Worm (Caenorhabditis elegans) whole organism, young adult: ENCODE measurements around the gene lron-14.
A peak's percentile ranks its signal among the peaks of the same experiment; 100 is the strongest.
"Not testable (repeated sequence)": the region's sequence is repeated elsewhere in the genome, so short reads cannot be mapped to it uniquely, and the experiment has no call there.

Experiments
- F22D6.2 ChIP-seq: sonication (generic microtip); optimal IDR thresholded peaks from 2 replicates; lab custom pipeline; 2016; ENCODE audit warnings: mild to moderate bottlenecking, missing genetic modification characterization, missing compliant biosample characterization
- F37B4.10 ChIP-seq: fragments of 200-800 bp; sonication (Bioruptor generic); IDR thresholded peaks from 2 replicates; pipeline ENCODE4 v1.3.6; 2022; ENCODE audit warnings: missing genetic modification characterization, missing compliant biosample characterization
- K12H6.12 ChIP-seq: fragments of 200-800 bp; sonication (Bioruptor generic); optimal IDR thresholded peaks from 2 replicates; lab custom pipeline; 2018; ENCODE audit warnings: mild to moderate bottlenecking, missing genetic modification characterization, missing compliant biosample characterization
- Y53G8AR.9 ChIP-seq: fragments of 200-800 bp; sonication (Bioruptor generic); conservative IDR thresholded peaks from 2 replicates; pipeline ENCODE4 v1.3.6; 2022; ENCODE audit warnings: missing genetic modification reagents, missing genetic modification characterization, missing compliant biosample characterization
- Y67H2A.10 ChIP-seq: fragments of 200-800 bp; sonication (Bioruptor generic); conservative IDR thresholded peaks from 2 replicates; pipeline ENCODE4 v1.3.6; 2022; ENCODE audit warnings: missing genetic modification reagents, missing genetic modification characterization, missing compliant biosample characterization
- Y79H2A.3 ChIP-seq: fragments of 200-800 bp; sonication (Bioruptor generic); conservative IDR thresholded peaks from 2 replicates; pipeline ENCODE4 v1.3.6; 2022; ENCODE audit warnings: missing genetic modification reagents, missing genetic modification characterization, missing compliant biosample characterization
- bed-1 ChIP-seq: fragments of 200-800 bp; sonication (Bioruptor generic); IDR thresholded peaks from 2 replicates; pipeline ENCODE4 v1.3.6; 2022; ENCODE audit warnings: missing genetic modification reagents, missing genetic modification characterization, missing compliant biosample characterization
- cebp-1 ChIP-seq, 2 experiments: fragments of 200-800 bp in 1 of 2; sonication (Bioruptor generic) in 1 of 2; sonication (generic microtip) in 1 of 2; IDR thresholded peaks in 1 of 2; optimal IDR thresholded peaks in 1 of 2; 2 replicates each; pipeline versions ENCODE4 v1.3.6 to Lab custom; 2017 to 2022; ENCODE audit warnings: missing compliant biosample characterization in 2 of 2, missing genetic modification characterization in 2 of 2, mild to moderate bottlenecking in 1 of 2, missing genetic modification reagents in 1 of 2, moderate library complexity in 1 of 2
- ceh-27 ChIP-seq: fragments of 200-800 bp; sonication (Bioruptor generic); optimal IDR thresholded peaks from 2 replicates; lab custom pipeline; 2018; ENCODE audit warnings: mild to moderate bottlenecking, missing genetic modification characterization, moderate library complexity, missing compliant biosample characterization
- dox-1 ChIP-seq: fragments of 200-800 bp; sonication (Bioruptor generic); IDR thresholded peaks from 2 replicates; pipeline ENCODE4 v1.3.6; 2022; ENCODE audit warnings: missing genetic modification reagents, missing genetic modification characterization, missing compliant biosample characterization
- ekl-4 ChIP-seq: fragments of 200-800 bp; sonication (Bioruptor generic); IDR thresholded peaks from 2 replicates; pipeline ENCODE4 v1.3.6; 2022; ENCODE audit warnings: missing genetic modification reagents, missing genetic modification characterization, missing compliant biosample characterization
- ets-4 ChIP-seq: fragments of 200-800 bp; sonication (Bioruptor generic); optimal IDR thresholded peaks from 2 replicates; lab custom pipeline; 2018; ENCODE audit warnings: mild to moderate bottlenecking, missing genetic modification characterization, missing compliant biosample characterization
- him-1 ChIP-seq: sonication (generic microtip); optimal IDR thresholded peaks from 2 replicates; lab custom pipeline; 2016; ENCODE audit warnings: missing genotype, missing genetic modification reagents, missing genetic modification characterization, missing compliant biosample characterization
- hlh-12 ChIP-seq: sonication (generic microtip); optimal IDR thresholded peaks from 2 replicates; lab custom pipeline; 2016; ENCODE audit warnings: missing genetic modification characterization, missing compliant biosample characterization
- lag-1 ChIP-seq: fragments of 200-800 bp; sonication (Bioruptor generic); IDR thresholded peaks from 2 replicates; pipeline ENCODE4 v1.3.6; 2022; ENCODE audit warnings: missing genetic modification reagents, missing genetic modification characterization, missing compliant biosample characterization
- lin-26 ChIP-seq: fragments of 200-800 bp; sonication (Bioruptor generic); IDR thresholded peaks from 2 replicates; pipeline ENCODE4 v1.3.6; 2022; ENCODE audit warnings: missing genetic modification reagents, missing genetic modification characterization, missing compliant biosample characterization
- lin-35 ChIP-seq, 3 experiments: fragments of 150-350 bp in 2 of 3; sonication (generic microtip) in 1 of 3; optimal IDR thresholded peaks; 2 replicates each; lab custom pipeline; 2014 to 2018; ENCODE audit warnings: missing biosample characterization in 3 of 3, missing genetic modification characterization in 3 of 3, missing genetic modification reagents in 3 of 3
- lir-1 ChIP-seq: fragments of 200-800 bp; sonication (Bioruptor generic); conservative IDR thresholded peaks from 2 replicates; pipeline ENCODE4 v1.3.6; 2022; ENCODE audit warnings: missing genetic modification reagents, missing genetic modification characterization, missing compliant biosample characterization
- madf-8 ChIP-seq: fragments of 200-800 bp; sonication (Bioruptor generic); conservative IDR thresholded peaks from 2 replicates; pipeline ENCODE4 v1.3.6; 2022; ENCODE audit warnings: missing genetic modification reagents, missing genetic modification characterization, missing compliant biosample characterization
- nfya-2 ChIP-seq: fragments of 200-800 bp; sonication (Bioruptor generic); IDR thresholded peaks from 2 replicates; pipeline ENCODE4 v1.3.6; 2022; ENCODE audit warnings: missing genetic modification reagents, missing genetic modification characterization, missing compliant biosample characterization
- nfyb-1 ChIP-seq: fragments of 200-800 bp; sonication (Bioruptor generic); IDR thresholded peaks from 2 replicates; pipeline ENCODE4 v1.3.6; 2022; ENCODE audit warnings: missing genetic modification reagents, missing genetic modification characterization, missing compliant biosample characterization
- nhr-80 ChIP-seq: sonication (generic microtip); optimal IDR thresholded peaks from 2 replicates; lab custom pipeline; 2016; ENCODE audit warnings: missing genetic modification characterization, missing compliant biosample characterization
- sdz-38 ChIP-seq: sonication (generic microtip); optimal IDR thresholded peaks from 2 replicates; lab custom pipeline; 2016; ENCODE audit warnings: missing genotype, missing genetic modification characterization, missing compliant biosample characterization
- snpc-1.3 ChIP-seq: sonication (generic microtip); optimal IDR thresholded peaks from 2 replicates; lab custom pipeline; 2017; ENCODE audit warnings: missing genetic modification characterization, mild to moderate bottlenecking, missing compliant biosample characterization, antibody characterized with exemption, moderate library complexity, missing genotype, missing genetic modification reagents; ENCODE audit not compliant: insufficient read depth
- somi-1 ChIP-seq: fragments of 200-800 bp; sonication (Bioruptor generic); optimal IDR thresholded peaks from 2 replicates; lab custom pipeline; 2018; ENCODE audit warnings: mild to moderate bottlenecking, missing genetic modification characterization, missing compliant biosample characterization
- tlf-1 ChIP-seq: fragments of 200-800 bp; sonication (Bioruptor generic); optimal IDR thresholded peaks from 2 replicates; lab custom pipeline; 2018; ENCODE audit warnings: mild to moderate bottlenecking, missing genetic modification characterization, missing compliant biosample characterization
- unc-62 ChIP-seq: fragments of 150-350 bp; optimal IDR thresholded peaks from 2 replicates; lab custom pipeline; 2014; ENCODE audit warnings: missing biosample characterization, missing genetic modification reagents, missing genetic modification characterization
- xnd-1 ChIP-seq: sonication (generic microtip); optimal IDR thresholded peaks from 2 replicates; lab custom pipeline; 2016; ENCODE audit warnings: missing genotype, missing genetic modification reagents, missing genetic modification characterization, missing compliant biosample characterization
- zfh-2 ChIP-seq: fragments of 200-800 bp; sonication (Bioruptor generic); conservative IDR thresholded peaks from 2 replicates; pipeline ENCODE4 v1.3.6; 2022; ENCODE audit warnings: missing genetic modification reagents, missing genetic modification characterization, missing compliant biosample characterization
- ztf-18 ChIP-seq: sonication (generic microtip); optimal IDR thresholded peaks from 2 replicates; lab custom pipeline; 2016; ENCODE audit warnings: missing genotype, mild to moderate bottlenecking, missing genetic modification characterization, missing compliant biosample characterization
- ztf-26 ChIP-seq: sonication (generic microtip); optimal IDR thresholded peaks from 2 replicates; lab custom pipeline; 2017; ENCODE audit warnings: missing genetic modification characterization, missing compliant biosample characterization

The lron-14 gene

DNA sequence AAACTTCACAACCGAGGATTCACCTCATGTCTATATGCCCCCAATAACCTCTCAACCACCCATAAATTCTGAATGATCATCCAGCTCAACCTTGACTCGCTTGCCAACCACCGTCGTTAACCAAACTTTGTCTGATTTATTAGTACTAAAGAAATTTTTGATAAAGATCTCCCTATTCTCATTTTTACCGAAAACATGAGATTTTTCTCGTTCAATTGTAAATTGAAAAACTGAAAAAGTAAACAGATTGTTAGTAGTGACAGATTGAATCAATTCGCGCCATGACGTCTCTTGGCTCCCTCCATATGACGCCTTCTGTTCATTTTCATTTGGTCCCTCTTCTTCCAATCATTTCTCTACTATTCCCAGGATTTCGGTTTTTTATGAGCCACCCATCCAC, 41.5 kb upstream of the lron-14 start:
- no peak for TF ChIP-seq lin-35 (GFP tag; optimal IDR thresholded peaks at IDR 0.05; lab: Kevin White, UChicago)
- no peak for TF ChIP-seq Y53G8AR.9
- TF ChIP-seq K12H6.12 (tag; lab: Kevin White, UChicago): no peak
- no peak for TF ChIP-seq ztf-26 (tag; lab: Kevin White, UChicago)
- TF ChIP-seq F22D6.2 (tag; lab: Kevin White, UChicago): no peak
- TF ChIP-seq ceh-27 (GFP tag; lab: Kevin White, UChicago): no peak
- TF ChIP-seq somi-1 (GFP tag; lab: Kevin White, UChicago): no peak
- TF ChIP-seq snpc-1.3 (tag; lab: Kevin White, UChicago): no peak
- TF ChIP-seq nfyb-1 (GFP tag; lab: Robert Waterston, UW): no peak
- no peak for TF ChIP-seq bed-1
- TF ChIP-seq zfh-2 (GFP tag; lab: Robert Waterston, UW): no peak
- TF ChIP-seq hlh-12 (tag; lab: Kevin White, UChicago): no peak
- no peak for TF ChIP-seq sdz-38 (tag; lab: Kevin White, UChicago)
- TF ChIP-seq unc-62: no peak
- TF ChIP-seq Y67H2A.10 (GFP tag; lab: Robert Waterston, UW): no peak
- TF ChIP-seq madf-8 (GFP tag; lab: Robert Waterston, UW): no peak
- no peak for TF ChIP-seq xnd-1 (tag; lab: Kevin White, UChicago)

DNA sequence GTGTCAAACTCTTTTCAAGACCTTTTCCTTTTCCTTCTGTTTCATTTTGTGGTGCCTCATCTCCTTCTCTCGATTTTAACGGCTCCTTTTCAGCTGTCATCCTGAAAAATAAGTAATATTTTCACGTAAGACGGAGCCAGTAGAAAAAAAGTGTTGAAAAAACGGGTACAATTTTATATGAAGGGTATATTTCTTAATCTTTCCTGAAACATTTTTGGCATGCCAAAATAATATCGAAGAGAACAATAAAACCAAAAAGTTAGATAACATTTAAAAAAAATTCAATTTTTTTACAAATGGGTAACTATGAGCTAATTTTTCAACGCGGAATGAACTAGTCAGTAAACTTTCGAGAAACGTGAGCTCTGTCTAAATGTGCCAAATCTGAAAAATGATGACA, 35.2 kb upstream of the lron-14 start, which contains the start of gene aat-1:
aat-1 (minus strand) TSS at position 101 of the 400 bp plus-strand sequence.
- TF ChIP-seq F37B4.10 (GFP tag; lab: Robert Waterston, UW) (no peak), lin-26 (GFP tag; lab: Robert Waterston, UW) (no peak)

- TF ChIP-seq tlf-1 (GFP tag; lab: Kevin White, UChicago); lir-1 (GFP tag; lab: Robert Waterston, UW); Y79H2A.3 (GFP tag; lab: Robert Waterston, UW): not testable (repeated sequence)
Measured at ce11 chrIV:9595779-9596406, 29.5 kb upstream of the lron-14 start, which contains the start of the genes F27C8.3 and F27C8.2. Gene F27C8.3 (minus strand): TSS chrIV:9595879. Gene F27C8.2 (plus strand): TSS chrIV:9596356.

- TF ChIP-seq somi-1 (GFP tag; lab: Kevin White, UChicago) (no peak), ztf-18 (tag; lab: Kevin White, UChicago) (no peak), cebp-1 (GFP tag; IDR thresholded peaks at IDR 0.05; lab: Robert Waterston, UW) (peak; percentile 68; the same call in 1 of the 2 replicates), cebp-1 (tag; optimal IDR thresholded peaks at IDR 0.05; lab: Kevin White, UChicago) (no peak), lag-1 (no peak), ekl-4 (GFP tag; lab: Robert Waterston, UW) (no peak), nfya-2 (GFP tag; lab: Robert Waterston, UW) (no peak), ets-4 (peak; percentile 75), nhr-80 (tag; lab: Kevin White, UChicago) (peak; percentile 87), him-1 (tag; lab: Kevin White, UChicago) (no peak), dox-1 (GFP tag; lab: Robert Waterston, UW) (0 out of 2 replicates have a peak, but pooled peaks have one; percentile 37)
Measured at ce11 chrIV:9593456-9593855, 27.1 kb upstream of the lron-14 start, which contains the start of gene spp-18. Gene spp-18 (plus strand): TSS chrIV:9593712.
